Fruit fly (Drosophila melanogaster) whole organism, wandering third instar larva: ENCODE measurements around the gene Cyp18a1.

Experiments
- CG32264 ChIP-seq: fragments of 200-800 bp; sonication (Bioruptor generic); optimal IDR thresholded peaks from 2 replicates; lab custom pipeline; 2016; ENCODE audit warnings: missing biosample characterization, missing genetic modification characterization
- Hr78 ChIP-seq: fragments of >200 bp; optimal IDR thresholded peaks from 2 replicates; lab custom pipeline; 2017; ENCODE audit warnings: missing biosample characterization, missing genetic modification characterization
- Myc ChIP-seq: fragments of >200 bp; optimal IDR thresholded peaks from 2 replicates; lab custom pipeline; 2017
- br ChIP-seq: fragments of 200-800 bp; sonication (Bioruptor generic); optimal IDR thresholded peaks from 2 replicates; lab custom pipeline; 2016; ENCODE audit warnings: missing biosample characterization, missing genetic modification characterization
- fru ChIP-seq: fragments of 200-800 bp; sonication (Bioruptor generic); optimal IDR thresholded peaks from 3 replicates; lab custom pipeline; 2016; ENCODE audit warnings: missing biosample characterization, mild to moderate bottlenecking, missing genetic modification characterization
- pan ChIP-seq: fragments of >200 bp; optimal IDR thresholded peaks from 2 replicates; lab custom pipeline; 2017
- rgr ChIP-seq: fragments of 200-800 bp; sonication (Bioruptor generic); optimal IDR thresholded peaks from 3 replicates; lab custom pipeline; 2016; ENCODE audit warnings: missing biosample characterization, mild to moderate bottlenecking, missing genetic modification characterization
- woc ChIP-seq: sonication (Bioruptor generic); optimal IDR thresholded peaks from 2 replicates; lab custom pipeline; 2016; ENCODE audit warnings: missing biosample characterization, mild to moderate bottlenecking, missing genetic modification characterization

dm6 chrX:18692948-18693502, at the start of gene Cyp18a1:
- TF ChIP-seq rgr (GFP tag; lab: Kevin White, UChicago), result no peak
- no peak for TF ChIP-seq br (GFP tag; lab: Kevin White, UChicago)
- no peak for TF ChIP-seq pan (lab: Kevin White, UChicago)
- no peak for TF ChIP-seq woc
- TF ChIP-seq Hr78 (GFP tag; lab: Kevin White, UChicago), result no peak
- no peak for TF ChIP-seq Myc (lab: Kevin White, UChicago)
- no peak for TF ChIP-seq CG32264
- TF ChIP-seq fru, result no peak
